Fruit fly (Drosophila melanogaster): ENCODE data around the gene CG11630.

- no peak for TF ChIP-seq CG3726 (GFP tag; IDR thresholded peaks at IDR 0.05)
- no peak for TF ChIP-seq nerfin-2 (GFP tag; IDR thresholded peaks at IDR 0.05; ENCODE audit: partially characterized antibody)
- TF ChIP-seq CG16813 (GFP tag; IDR thresholded peaks at IDR 0.05; ENCODE audit: partially characterized antibody), result no peak
- no peak for TF ChIP-seq Hr3 (GFP tag; optimal IDR thresholded peaks at IDR 0.05)
- TF ChIP-seq H15 (GFP tag; IDR thresholded peaks at IDR 0.05), result no peak
- TF ChIP-seq CG12104 (GFP tag; optimal IDR thresholded peaks at IDR 0.05), result no peak
- no peak for TF ChIP-seq ato (GFP tag; IDR thresholded peaks at IDR 0.05; ENCODE audit: partially characterized antibody)
- no peak for TF ChIP-seq ttk (GFP tag; IDR thresholded peaks at IDR 0.05)
- no peak for TF ChIP-seq CG32532 (GFP tag; IDR thresholded peaks at IDR 0.05)
- 0 out of 2 replicates have a peak, but pooled peaks have one; percentile 9 for TF ChIP-seq CG6689 (GFP tag; IDR thresholded peaks at IDR 0.05)
- no peak for TF ChIP-seq CG4404 (GFP tag; IDR thresholded peaks at IDR 0.05)
- peak; percentile 60 for TF ChIP-seq gem (tag; optimal IDR thresholded peaks at IDR 0.05)
These were observed 5.7 kb upstream of the CG11630 start for dm6 chr2L:21789456-21790065.

Measured in whole organism, embryonic.